Fruit fly (Drosophila melanogaster): ENCODE measurements around the gene CG9801.

- no peak for TF ChIP-seq CG8478 (optimal IDR thresholded peaks at IDR 0.05)
- no peak for TF ChIP-seq CTCF (optimal IDR thresholded peaks at IDR 0.05)
Measured at dm6 chr3R:8748776-8749126, 1.3 kb upstream of the CG9801 start.
